Fruit fly (Drosophila melanogaster) whole organism, larva: ENCODE measurements around the gene CG43291.

Experiments used
- noc ChIP-seq: fragments of 200-800 bp; sonication (Bioruptor generic); optimal IDR thresholded peaks from 3 replicates; lab custom pipeline; 2019; ENCODE audit warnings: missing biosample characterization, mild to moderate bottlenecking, missing genetic modification characterization, moderate library complexity

The CG43291 gene

DNA sequence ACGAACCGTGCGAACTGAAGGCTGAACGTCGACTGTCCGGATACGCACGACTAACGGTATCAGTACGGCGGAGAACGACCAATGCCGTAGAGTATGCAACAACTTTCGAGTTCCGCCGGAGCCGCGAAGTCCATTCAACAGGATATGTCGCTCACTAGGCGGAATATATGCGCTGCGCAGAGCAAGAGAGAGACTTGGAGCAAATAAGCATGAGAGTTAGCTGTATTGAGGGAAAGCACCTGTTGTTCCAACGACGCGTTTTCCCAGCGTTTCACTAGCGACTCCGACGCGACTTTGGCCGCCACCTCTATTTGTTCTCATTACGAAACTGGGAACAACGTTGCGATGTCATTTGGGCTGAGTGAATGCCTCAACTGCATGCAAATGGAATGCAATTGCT, 29.7 kb downstream of the CG43291 start, which contains the start of gene Dop1R1:
Gene Dop1R1, minus strand, starts transcription at position 35 of the 400 bp plus-strand sequence.
- TF ChIP-seq noc = no peak
